Worm (Caenorhabditis elegans) whole organism, mixed stage, embryonic: ENCODE data around the gene dnj-19.

ENCODE experiments used
- bed-3 ChIP-seq: fragments of 200-800 bp; sonication (Bioruptor generic); optimal IDR thresholded peaks from 3 replicates; lab custom pipeline; 2018; ENCODE audit warnings: mild to moderate bottlenecking, missing genetic modification characterization, moderate library complexity, missing compliant biosample characterization
- elt-1 ChIP-seq: sonication (generic microtip); optimal IDR thresholded peaks from 2 replicates; lab custom pipeline; 2017; ENCODE audit warnings: missing genetic modification characterization, mild to moderate bottlenecking, missing compliant biosample characterization, antibody characterized with exemption, moderate library complexity, borderline replicate concordance; ENCODE audit not compliant: insufficient read depth
- lin-13 ChIP-seq: fragments of 150-350 bp; optimal IDR thresholded peaks from 2 replicates; lab custom pipeline; 2014; ENCODE audit warnings: missing biosample characterization, missing genetic modification characterization
- lsy-2 ChIP-seq: fragments of 150-350 bp; optimal IDR thresholded peaks from 2 replicates; lab custom pipeline; 2014; ENCODE audit warnings: missing biosample characterization, missing genetic modification characterization
- mab-5 ChIP-seq: fragments of 150-350 bp; optimal IDR thresholded peaks from 2 replicates; lab custom pipeline; 2014; ENCODE audit warnings: missing biosample characterization, missing genetic modification characterization
- mls-2 ChIP-seq: sonication (generic microtip); optimal IDR thresholded peaks from 2 replicates; lab custom pipeline; 2016; ENCODE audit warnings: mild to moderate bottlenecking, missing genetic modification characterization, moderate library complexity, missing compliant biosample characterization
- nhr-237 ChIP-seq: fragments of 150-350 bp; optimal IDR thresholded peaks from 2 replicates; lab custom pipeline; 2014; ENCODE audit warnings: missing biosample characterization, missing genetic modification characterization
- unc-120 ChIP-seq: sonication (generic microtip); optimal IDR thresholded peaks from 2 replicates; lab custom pipeline; 2017; ENCODE audit warnings: missing genetic modification characterization, missing compliant biosample characterization; ENCODE audit not compliant: poor library complexity, severe bottlenecking
- unc-39 ChIP-seq: fragments of 150-350 bp; optimal IDR thresholded peaks from 2 replicates; lab custom pipeline; 2014; ENCODE audit warnings: missing biosample characterization, missing genetic modification characterization
- unc-62 ChIP-seq: fragments of 150-350 bp; optimal IDR thresholded peaks from 2 replicates; lab custom pipeline; 2014; ENCODE audit warnings: missing biosample characterization, missing genetic modification reagents, missing genetic modification characterization

ce11 chrV:5502701-5503100 lies 2.0 kb downstream of the dnj-19 start:
- TF ChIP-seq lsy-2 (no peak), unc-62 (no peak), nhr-237 (tag; lab: Kevin White, UChicago) (no peak), unc-39 (tag; lab: Kevin White, UChicago) (no peak), lin-13 (tag; lab: Kevin White, UChicago) (no peak), elt-1 (no peak), mls-2 (tag; lab: Kevin White, UChicago) (no peak), mab-5 (no peak), bed-3 (no peak), unc-120 (tag; lab: Kevin White, UChicago) (no peak)
